Fruit fly (Drosophila melanogaster): Measurements from ENCODE around the gene CG7632.

DNA sequence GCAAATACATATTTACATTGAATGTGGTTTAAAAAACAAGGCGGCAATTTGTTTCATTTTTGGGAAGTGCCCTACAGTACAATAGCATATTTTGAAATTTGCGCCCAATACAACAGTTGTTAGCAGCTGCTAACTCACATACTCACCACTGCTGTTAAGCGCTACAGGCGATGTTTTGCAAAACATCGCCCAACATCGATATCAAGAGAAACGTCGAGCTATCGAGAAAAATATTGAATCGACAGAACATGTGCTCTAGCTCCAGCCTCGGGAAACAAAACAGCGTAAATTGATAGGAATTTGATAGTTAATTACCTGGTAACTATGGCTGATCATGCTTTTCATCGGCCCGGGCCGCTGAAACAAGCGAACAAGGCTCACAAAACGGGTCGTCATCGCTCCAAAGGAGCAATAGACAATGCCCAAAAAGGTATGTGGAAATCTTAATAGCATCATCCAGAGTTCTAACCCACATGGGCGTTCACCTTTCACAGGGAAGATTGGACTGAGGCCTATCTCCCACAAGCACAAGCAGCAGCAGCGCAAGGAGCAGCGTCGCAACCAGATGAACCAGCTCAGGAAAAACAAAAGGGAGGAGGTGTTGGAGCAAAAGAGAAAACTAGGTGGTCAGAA is 30.6 kb downstream of the CG7632 start, which contains the start of gene Tsr1:
- TF ChIP-seq Crg-1 (GFP tag; optimal IDR thresholded peaks at IDR 0.05) (no peak), ovo (GFP tag; optimal IDR thresholded peaks at IDR 0.05) (no peak), CG12768 (GFP tag; optimal IDR thresholded peaks at IDR 0.05) (no peak)
